Fruit fly (Drosophila melanogaster): ENCODE data around the gene CG13133.
A peak's percentile ranks its signal among the peaks of the same experiment; 100 is the strongest.

CG13133 gene

DNA sequence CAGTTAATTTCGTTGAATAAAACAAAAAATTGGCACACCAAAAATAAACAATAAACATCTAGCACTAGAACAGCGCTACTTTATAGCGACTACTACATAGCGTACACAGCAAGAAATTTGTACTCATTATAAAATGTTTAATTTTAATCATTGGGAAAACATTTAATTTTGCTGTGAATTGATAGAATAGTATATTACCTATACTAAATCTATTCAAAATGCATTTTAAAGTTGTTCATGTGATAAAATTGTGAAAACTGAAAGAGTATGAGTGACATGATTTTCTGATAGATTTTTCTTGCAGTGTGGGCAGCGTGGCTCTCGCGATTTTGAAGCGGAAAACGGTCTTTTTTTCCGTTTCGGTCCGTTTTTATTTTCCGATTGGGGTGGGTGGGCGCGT, 30.9 kb downstream of the CG13133 start (continued):
- TF ChIP-seq ase (GFP tag; IDR thresholded peaks at IDR 0.05) (no peak; the same call in 2 of the 3 replicates), kni (GFP tag; optimal IDR thresholded peaks at IDR 0.05) (no peak), CG3407 (GFP tag; optimal IDR thresholded peaks at IDR 0.05) (no peak), dan (GFP tag; IDR thresholded peaks at IDR 0.05) (no peak), Asciz (GFP tag; optimal IDR thresholded peaks at IDR 0.05) (no peak), CG10267 (tag; optimal IDR thresholded peaks at IDR 0.05) (no peak), CG12299 (tag; optimal IDR thresholded peaks at IDR 0.05) (no peak), C15 (GFP tag; IDR thresholded peaks at IDR 0.05) (no peak), gsb (GFP tag; IDR thresholded peaks at IDR 0.05) (no peak), CG9215 (GFP tag; IDR thresholded peaks at IDR 0.05) (peak; percentile 37; the same call in 1 of the 2 replicates), sens-2 (GFP tag; IDR thresholded peaks at IDR 0.05) (no peak), Doc2 (GFP tag; IDR thresholded peaks at IDR 0.05) (no peak), CG3838 (GFP tag; optimal IDR thresholded peaks at IDR 0.05) (no peak), btn (GFP tag; optimal IDR thresholded peaks at IDR 0.05) (no peak), Rfx (GFP tag; IDR thresholded peaks at IDR 0.05) (peak; percentile 39; the same call in 1 of the 2 replicates), tx (GFP tag; optimal IDR thresholded peaks at IDR 0.05) (no peak), crol (GFP tag; IDR thresholded peaks at IDR 0.05) (no peak), salm (tag; optimal IDR thresholded peaks at IDR 0.05) (no peak), CG17186 (GFP tag; optimal IDR thresholded peaks at IDR 0.05) (no peak), CG30403 (GFP tag; optimal IDR thresholded peaks at IDR 0.05) (peak; percentile 40), sisA (GFP tag; IDR thresholded peaks at IDR 0.05) (no peak), Mes4 (GFP tag; optimal IDR thresholded peaks at IDR 0.05) (no peak), CG30431 (GFP tag; optimal IDR thresholded peaks at IDR 0.05) (no peak), aop (GFP tag; IDR thresholded peaks at IDR 0.05) (no peak), CG10462 (GFP tag; optimal IDR thresholded peaks at IDR 0.05) (no peak), Doc3 (GFP tag; IDR thresholded peaks at IDR 0.05; ENCODE audit: partially characterized antibody) (no peak), BtbVII (GFP tag; optimal IDR thresholded peaks at IDR 0.05) (no peak), Usf (GFP tag; optimal IDR thresholded peaks at IDR 0.05) (no peak), otp (GFP tag; IDR thresholded peaks at IDR 0.05) (no peak), CG17802 (tag; optimal IDR thresholded peaks at IDR 0.05) (no peak), HLH3B (GFP tag; IDR thresholded peaks at IDR 0.05) (peak; percentile 37; the same call in 1 of the 2 replicates), Oaz (GFP tag; IDR thresholded peaks at IDR 0.05) (no peak), danr (GFP tag; IDR thresholded peaks at IDR 0.05) (no peak), CG33213 (GFP tag; optimal IDR thresholded peaks at IDR 0.05) (no peak), BEAF-32 (GFP tag; optimal IDR thresholded peaks at IDR 0.05) (no peak), Med (GFP tag) (peak; percentile 74), fu2 (GFP tag; optimal IDR thresholded peaks at IDR 0.05) (no peak), Spps (tag; optimal IDR thresholded peaks at IDR 0.05) (no peak), schlank (tag; optimal IDR thresholded peaks at IDR 0.05) (no peak), CG12071 (GFP tag; optimal IDR thresholded peaks at IDR 0.05) (no peak), sob (GFP tag; IDR thresholded peaks at IDR 0.05) (0 out of 2 replicates have a peak, but pooled peaks have one; percentile 18), Abd-B (GFP tag; optimal IDR thresholded peaks at IDR 0.05) (no peak), pum (GFP tag; optimal IDR thresholded peaks at IDR 0.05) (no peak), Dek (tag; optimal IDR thresholded peaks at IDR 0.05) (no peak), CG2199 (GFP tag; IDR thresholded peaks at IDR 0.05) (no peak), tgo (GFP tag; IDR thresholded peaks at IDR 0.05) (peak; percentile 39; the same call in 1 of the 3 replicates), CG1024 (GFP tag; IDR thresholded peaks at IDR 0.05) (no peak), Ravus (GFP tag; IDR thresholded peaks at IDR 0.05) (no peak), Side (GFP tag; optimal IDR thresholded peaks at IDR 0.05) (no peak), CG13123 (GFP tag; optimal IDR thresholded peaks at IDR 0.05) (no peak), Lim3 (GFP tag; IDR thresholded peaks at IDR 0.05) (no peak), Ssrp (tag; optimal IDR thresholded peaks at IDR 0.05) (peak; percentile 13), CG9727 (GFP tag; optimal IDR thresholded peaks at IDR 0.05) (peak; percentile 14)
